Worm (Caenorhabditis elegans) whole organism, L1 larva: ENCODE results near the gene col-121.

Source experiments
- elt-2 ChIP-seq: sonication (generic microtip); optimal IDR thresholded peaks from 2 replicates; lab custom pipeline; 2016; ENCODE audit warnings: missing genetic modification characterization, mild to moderate bottlenecking, inconsistent platforms, missing compliant biosample characterization, missing genetic modification reagents
- snpc-4 ChIP-seq: fragments of 150-350 bp; optimal IDR thresholded peaks from 2 replicates; lab custom pipeline; 2014; ENCODE audit warnings: missing biosample characterization, missing genetic modification characterization

DNA sequence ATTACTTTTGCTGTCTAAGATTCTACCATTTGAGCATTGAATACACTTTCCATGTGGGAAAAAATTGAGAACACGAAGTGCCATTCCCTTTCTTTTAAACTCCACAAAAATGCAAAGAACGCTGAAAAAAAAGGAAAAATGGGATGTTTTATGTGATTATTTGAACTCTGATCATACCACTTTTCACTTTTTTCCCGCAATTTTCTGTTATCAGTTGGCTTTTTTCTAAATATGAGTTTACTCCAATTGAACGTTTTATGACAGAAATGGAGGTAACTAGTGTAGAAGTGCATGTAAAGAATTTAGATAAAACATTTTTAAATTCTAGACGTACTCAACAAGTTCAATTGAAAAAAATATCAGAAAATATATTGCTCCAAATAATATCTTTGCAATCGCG is 45.4 kb upstream of the col-121 start:
- TF ChIP-seq snpc-4 (no peak), elt-2 (no peak)
